Fruit fly (Drosophila melanogaster) whole organism, larva: ENCODE measurements around the gene NPFR.

Experiments used
- noc ChIP-seq: fragments of 200-800 bp; sonication (Bioruptor generic); optimal IDR thresholded peaks from 3 replicates; lab custom pipeline; 2019; ENCODE audit warnings: missing biosample characterization, mild to moderate bottlenecking, missing genetic modification characterization, moderate library complexity

The NPFR gene

DNA sequence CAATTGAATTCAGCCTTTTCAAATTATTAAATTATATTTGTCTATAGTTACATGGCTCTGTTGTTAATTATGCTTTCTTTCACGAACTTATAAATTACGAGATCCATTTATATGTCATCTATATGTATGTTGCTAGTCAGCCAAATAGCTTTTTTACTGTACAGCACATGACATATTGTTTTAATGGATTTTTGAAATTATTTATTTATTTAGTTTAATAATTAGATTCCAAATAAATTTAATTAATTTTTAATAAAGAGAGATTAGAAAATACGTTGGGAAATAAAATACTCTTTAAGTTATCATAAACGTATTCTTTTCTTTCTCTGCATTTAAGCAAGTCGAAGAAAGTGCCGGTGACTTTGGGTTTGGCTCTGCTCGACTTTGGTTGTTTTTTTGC is 54.2 kb downstream of the NPFR start:
- TF ChIP-seq noc: no peak

DNA sequence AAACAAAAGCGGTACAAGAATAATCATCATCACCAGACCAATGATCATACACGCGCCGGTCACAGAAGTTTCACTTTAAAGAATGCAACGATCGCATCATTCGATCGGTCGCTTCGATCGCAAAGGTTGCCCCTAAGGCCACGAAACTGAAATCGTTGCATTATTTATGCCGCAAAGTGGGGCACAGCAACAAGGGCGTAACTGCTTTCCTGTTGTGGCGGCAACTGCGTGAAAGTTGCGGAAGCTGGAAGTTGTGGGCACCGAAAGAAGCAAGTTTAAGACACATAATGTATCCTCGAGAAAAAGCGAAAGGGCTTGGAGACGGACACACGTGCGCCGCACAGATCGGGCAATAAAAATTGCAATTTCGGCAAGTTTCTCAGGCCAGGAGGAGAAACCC is 56.9 kb downstream of the NPFR start:
- TF ChIP-seq noc: no peak

DNA sequence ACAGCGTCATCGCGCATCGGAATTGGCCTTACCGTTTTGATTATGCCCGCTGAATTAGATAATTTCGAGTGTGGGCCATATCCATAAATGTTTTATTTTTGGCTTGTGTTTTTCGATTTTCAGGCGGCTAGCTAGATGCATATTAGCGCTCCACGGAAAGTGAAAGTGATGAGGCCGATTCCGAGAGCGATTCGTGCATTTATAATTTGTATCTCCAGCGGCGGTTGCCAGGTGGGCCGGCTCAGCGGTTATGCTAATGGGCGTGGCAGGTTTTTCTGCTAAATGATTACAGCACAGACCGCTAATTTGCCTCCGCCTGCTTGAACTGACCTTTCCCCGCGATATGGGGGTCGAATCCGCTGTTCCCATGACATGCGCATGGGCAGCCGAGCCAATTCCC is 57.9 kb downstream of the NPFR start:
- TF ChIP-seq noc: no peak
